Fruit fly (Drosophila melanogaster) whole organism, prepupa: ENCODE results near the gene orion.

Experiments
- Blimp-1 ChIP-seq: fragments of 200-800 bp; sonication (Bioruptor generic); optimal IDR thresholded peaks from 3 replicates; lab custom pipeline; 2017; ENCODE audit warnings: missing biosample characterization, missing genetic modification characterization, mild to moderate bottlenecking, moderate library complexity, missing genetic modification reagents
- CG10631 ChIP-seq: fragments of 200-800 bp; sonication (Bioruptor generic); optimal IDR thresholded peaks from 2 replicates; lab custom pipeline; 2016; ENCODE audit warnings: missing biosample characterization, missing genetic modification characterization
- CG11762 ChIP-seq: fragments of 200-800 bp; sonication (Bioruptor generic); optimal IDR thresholded peaks from 3 replicates; lab custom pipeline; 2016; ENCODE audit warnings: missing biosample characterization, missing genetic modification characterization; ENCODE audit not compliant: insufficient read depth
- CG11902 ChIP-seq: fragments of 200-800 bp; sonication (Bioruptor generic); optimal IDR thresholded peaks from 3 replicates; lab custom pipeline; 2016; ENCODE audit warnings: missing biosample characterization, missing genetic modification characterization
- CG15336 ChIP-seq: fragments of 200-800 bp; sonication (Bioruptor generic); IDR thresholded peaks from 2 replicates; pipeline ENCODE4 v1.3.6; 2022; ENCODE audit warnings: missing biosample characterization, missing genetic modification characterization
- CG31627 ChIP-seq: fragments of 200-800 bp; sonication (Bioruptor generic); optimal IDR thresholded peaks from 3 replicates; lab custom pipeline; 2016; ENCODE audit warnings: missing biosample characterization, missing genetic modification characterization
- CG32006 ChIP-seq: fragments of 200-800 bp; sonication (Bioruptor generic); optimal IDR thresholded peaks from 3 replicates; lab custom pipeline; 2017; ENCODE audit warnings: missing biosample characterization, mild to moderate bottlenecking, missing genetic modification characterization
- CG34406 ChIP-seq: fragments of 200-800 bp; sonication (Bioruptor generic); optimal IDR thresholded peaks from 3 replicates; lab custom pipeline; 2016; ENCODE audit warnings: missing biosample characterization, missing genetic modification characterization
- CG3919 ChIP-seq: fragments of 200-800 bp; sonication (Bioruptor generic); optimal IDR thresholded peaks from 3 replicates; lab custom pipeline; 2016; ENCODE audit warnings: missing biosample characterization, missing genetic modification characterization
- CG6163 ChIP-seq: fragments of 200-800 bp; sonication (Bioruptor generic); IDR thresholded peaks from 3 replicates; pipeline ENCODE4 v1.3.6; 2022; ENCODE audit warnings: missing biosample characterization, missing genetic modification characterization
- CG6792 ChIP-seq: fragments of 200-800 bp; sonication (Bioruptor generic); optimal IDR thresholded peaks from 3 replicates; lab custom pipeline; 2016; ENCODE audit warnings: missing biosample characterization, missing genetic modification characterization
- CG6808 ChIP-seq: fragments of 200-800 bp; sonication (Bioruptor generic); optimal IDR thresholded peaks from 3 replicates; lab custom pipeline; 2017; ENCODE audit warnings: missing biosample characterization, missing genetic modification characterization, mild to moderate bottlenecking, moderate library complexity, missing genetic modification reagents
- CG6854 ChIP-seq: fragments of 200-800 bp; sonication (Bioruptor generic); optimal IDR thresholded peaks from 2 replicates; lab custom pipeline; 2017; ENCODE audit warnings: missing biosample characterization, mild to moderate bottlenecking, missing genetic modification characterization
- CG7368 ChIP-seq: fragments of 200-800 bp; sonication (Bioruptor generic); optimal IDR thresholded peaks from 3 replicates; lab custom pipeline; 2016; ENCODE audit warnings: missing biosample characterization, missing genetic modification characterization
- CG8119 ChIP-seq: fragments of 200-800 bp; sonication (Bioruptor generic); IDR thresholded peaks from 3 replicates; pipeline ENCODE4 v1.3.6; 2022; ENCODE audit warnings: missing biosample characterization, missing genetic modification characterization
- CG8319 ChIP-seq: fragments of 200-800 bp; sonication (Bioruptor generic); optimal IDR thresholded peaks from 3 replicates; lab custom pipeline; 2016; ENCODE audit warnings: missing biosample characterization, missing genetic modification characterization
- CG8632 ChIP-seq: fragments of 200-800 bp; sonication (Bioruptor generic); optimal IDR thresholded peaks from 3 replicates; lab custom pipeline; 2016; ENCODE audit warnings: missing biosample characterization, missing genetic modification characterization
- CG9139 ChIP-seq: fragments of 200-800 bp; sonication (Bioruptor generic); optimal IDR thresholded peaks from 3 replicates; lab custom pipeline; 2017; ENCODE audit warnings: missing biosample characterization, mild to moderate bottlenecking, missing genetic modification characterization
- Eip78C ChIP-seq: fragments of 200-800 bp; sonication (Bioruptor generic); peaks from one replicate; lab custom pipeline; 2016; ENCODE audit warnings: missing biosample characterization, missing genetic modification characterization
- Eip93F ChIP-seq: fragments of 200-800 bp; sonication (Bioruptor generic); optimal IDR thresholded peaks from 2 replicates; lab custom pipeline; 2016; ENCODE audit warnings: missing biosample characterization, mild to moderate bottlenecking, missing genetic modification characterization
- Gug ChIP-seq: fragments of 200-800 bp; sonication (Bioruptor generic); IDR thresholded peaks from 2 replicates; pipeline ENCODE4 v1.3.6; 2022; ENCODE audit warnings: missing biosample characterization, missing genetic modification characterization
- Hr38 ChIP-seq: sonication (Bioruptor generic); optimal IDR thresholded peaks from 2 replicates; lab custom pipeline; 2016; ENCODE audit warnings: missing biosample characterization, missing genetic modification characterization
- Hr4 ChIP-seq: fragments of 200-800 bp; sonication (Bioruptor generic); optimal IDR thresholded peaks from 3 replicates; lab custom pipeline; 2016; ENCODE audit warnings: missing biosample characterization, missing genetic modification characterization
- Met ChIP-seq: fragments of 200-800 bp; sonication (Bioruptor generic); optimal IDR thresholded peaks from 3 replicates; lab custom pipeline; 2016; ENCODE audit warnings: missing biosample characterization, missing genetic modification characterization
- Sox14 ChIP-seq: fragments of 200-800 bp; sonication (Bioruptor generic); optimal IDR thresholded peaks from 3 replicates; lab custom pipeline; 2016; ENCODE audit warnings: missing biosample characterization, missing genetic modification characterization
- acj6 ChIP-seq: fragments of 200-800 bp; sonication (Bioruptor generic); optimal IDR thresholded peaks from 3 replicates; lab custom pipeline; 2016; ENCODE audit warnings: missing biosample characterization, missing genetic modification characterization
- dac ChIP-seq: fragments of 200-800 bp; sonication (Bioruptor generic); optimal IDR thresholded peaks from 2 replicates; lab custom pipeline; 2017; ENCODE audit warnings: missing biosample characterization, mild to moderate bottlenecking, missing genetic modification characterization
- dsx ChIP-seq: fragments of 200-800 bp; optimal IDR thresholded peaks from 3 replicates; lab custom pipeline; 2019; ENCODE audit warnings: missing biosample characterization, mild to moderate bottlenecking, missing genetic modification characterization, moderate library complexity; ENCODE audit not compliant: poor library complexity, severe bottlenecking
- eg ChIP-seq: fragments of 200-800 bp; sonication (Bioruptor generic); IDR thresholded peaks from 3 replicates; pipeline ENCODE4 v1.3.6; 2022; ENCODE audit warnings: missing biosample characterization, missing genetic modification characterization
- esn ChIP-seq: fragments of 200-800 bp; sonication (Bioruptor generic); optimal IDR thresholded peaks from 2 replicates; lab custom pipeline; 2016; ENCODE audit warnings: missing biosample characterization, mild to moderate bottlenecking, missing genetic modification characterization, moderate library complexity
- fd59A ChIP-seq: fragments of 200-800 bp; sonication (Bioruptor generic); optimal IDR thresholded peaks from 2 replicates; lab custom pipeline; 2017; ENCODE audit warnings: missing biosample characterization, mild to moderate bottlenecking, missing genetic modification characterization, missing genetic modification reagents
- fd85E ChIP-seq: fragments of 200-800 bp; sonication (Bioruptor generic); optimal IDR thresholded peaks from 3 replicates; lab custom pipeline; 2016; ENCODE audit warnings: missing biosample characterization, missing genetic modification characterization
- fkh ChIP-seq: fragments of 200-800 bp; sonication (Bioruptor generic); optimal IDR thresholded peaks from 3 replicates; lab custom pipeline; 2017; ENCODE audit warnings: missing biosample characterization, mild to moderate bottlenecking, missing genetic modification characterization, moderate library complexity
- lz ChIP-seq: fragments of 200-800 bp; sonication (Bioruptor generic); optimal IDR thresholded peaks from 3 replicates; lab custom pipeline; 2016; ENCODE audit warnings: missing biosample characterization, missing genetic modification characterization
- salr ChIP-seq, 2 experiments: fragments of 200-800 bp; sonication (Bioruptor generic); optimal IDR thresholded peaks; 3 replicates each; lab custom pipeline; 2016 to 2018; ENCODE audit warnings: missing biosample characterization in 2 of 2, missing genetic modification characterization in 2 of 2, mild to moderate bottlenecking in 1 of 2
- ss ChIP-seq, 2 experiments: fragments of 200-800 bp; sonication (Bioruptor generic); optimal IDR thresholded peaks; 2 replicates in 1 of 2; 3 replicates in 1 of 2; lab custom pipeline; 2017 to 2018; ENCODE audit warnings: mild to moderate bottlenecking in 2 of 2, missing biosample characterization in 2 of 2, missing genetic modification characterization in 2 of 2, moderate library complexity in 1 of 2
- svp ChIP-seq: fragments of 200-800 bp; sonication (Bioruptor generic); peaks from one replicate; lab custom pipeline; 2016; ENCODE audit warnings: missing biosample characterization, missing genetic modification characterization
- topi ChIP-seq: fragments of 200-800 bp; sonication (Bioruptor generic); optimal IDR thresholded peaks from 3 replicates; lab custom pipeline; 2016; ENCODE audit warnings: missing biosample characterization, missing genetic modification characterization

The orion gene

dm6 chrX:7937588-7938481 lies 8.9 kb downstream of the orion start (continued):
- peak; percentile 26 for TF ChIP-seq CG6854 (GFP tag; lab: Kevin White, UChicago)
- peak; percentile 91 for TF ChIP-seq topi (GFP tag; lab: Kevin White, UChicago)
- peak; percentile 56 for TF ChIP-seq dsx
- TF ChIP-seq dac (GFP tag; lab: Kevin White, UChicago), result peak; percentile 87
- peak; percentile 2 for TF ChIP-seq Hr38 (GFP tag; lab: Kevin White, UChicago)
- TF ChIP-seq CG9139 (GFP tag; lab: Kevin White, UChicago), result no peak
- peak; percentile 96 for TF ChIP-seq CG32006 (GFP tag; lab: Kevin White, UChicago)
- TF ChIP-seq esn (GFP tag; lab: Kevin White, UChicago), result peak; percentile 90
- TF ChIP-seq fd59A (GFP tag; lab: Kevin White, UChicago), result peak; percentile 83
- peak; percentile 85 for TF ChIP-seq CG10631
- peak; percentile 74 for TF ChIP-seq Gug
- peak; percentile 78 for TF ChIP-seq CG11762 (GFP tag; lab: Kevin White, UChicago)
- TF ChIP-seq CG7368 (GFP tag; lab: Kevin White, UChicago), result peak; percentile 67
- TF ChIP-seq Met (GFP tag; lab: Kevin White, UChicago), result peak; percentile 89
- TF ChIP-seq CG3919, result peak; percentile 79
- TF ChIP-seq CG34406, result peak; percentile 78
- TF ChIP-seq fd85E (GFP tag; lab: Kevin White, UChicago), result peak; percentile 42
- peak; percentile 78 for TF ChIP-seq CG6808 (GFP tag; lab: Kevin White, UChicago)
- peak; percentile 95 for TF ChIP-seq svp (GFP tag; lab: Kevin White, UChicago)
- peak; percentile 87 for TF ChIP-seq CG31627
- peak; percentile 62 for TF ChIP-seq CG8319
- TF ChIP-seq CG8119, result peak; percentile 87
- TF ChIP-seq salr (GFP tag; optimal IDR thresholded peaks at IDR 0.05; lab: Kevin White, UChicago), result peak; percentile 22 to 83
- peak; percentile 87 for TF ChIP-seq CG6792
- peak; percentile 61 for TF ChIP-seq Blimp-1 (GFP tag; lab: Kevin White, UChicago)
- peak; percentile 81 for TF ChIP-seq eg (GFP tag; lab: Robert Waterston, UW)
- TF ChIP-seq CG11902 (GFP tag; lab: Kevin White, UChicago), result peak; percentile 64
- peak; percentile 78 for TF ChIP-seq acj6 (GFP tag; lab: Kevin White, UChicago)
- peak; percentile 85 for TF ChIP-seq CG15336 (GFP tag; lab: Robert Waterston, UW)
- TF ChIP-seq CG6163 (GFP tag; lab: Robert Waterston, UW), result peak; percentile 75
- TF ChIP-seq Hr4, result peak; percentile 88
- TF ChIP-seq fkh (GFP tag; lab: Kevin White, UChicago), result no peak
- no peak for TF ChIP-seq Eip93F (GFP tag; lab: Kevin White, UChicago)
- TF ChIP-seq CG8632, result peak; percentile 80

- TF ChIP-seq CG31627 (peak; percentile 1), eg (GFP tag; lab: Robert Waterston, UW) (no peak), CG6163 (GFP tag; lab: Robert Waterston, UW) (0 out of 3 replicates have a peak, but pooled peaks have one; percentile 23), fkh (GFP tag; lab: Kevin White, UChicago) (peak; percentile 25), CG6808 (GFP tag; lab: Kevin White, UChicago) (peak; percentile 10), ss (GFP tag; optimal IDR thresholded peaks at IDR 0.05; lab: Kevin White, UChicago) (peak; percentile 28 to 47), esn (GFP tag; lab: Kevin White, UChicago) (peak; percentile 5), Sox14 (GFP tag; lab: Kevin White, UChicago) (peak; percentile 36), CG8119 (no peak), CG3919 (peak; percentile 8), svp (GFP tag; lab: Kevin White, UChicago) (peak; percentile 76), Eip78C (GFP tag; lab: Kevin White, UChicago) (peak; percentile 50), lz (GFP tag; lab: Kevin White, UChicago) (no peak)
- TF ChIP-seq, all 60 proteins: peak for 10
Observed at dm6 chrX:7935798-7936572, 10.7 kb downstream of the orion start, which contains the start of gene Ubr3. TSS of gene Ubr3 (plus strand) at chrX:7935896.
